Worm (Caenorhabditis elegans) whole organism, early embryonic: ENCODE data around the gene K02D10.3.

Experiments used
- ama-1 ChIP-seq: fragments of 150-350 bp; optimal IDR thresholded peaks from 2 replicates; lab custom pipeline; 2014
- ceh-36 ChIP-seq: sonication (generic microtip); optimal IDR thresholded peaks from 2 replicates; lab custom pipeline; 2016; ENCODE audit warnings: missing genetic modification characterization, inconsistent platforms, missing compliant biosample characterization
- ets-7 ChIP-seq: sonication (generic microtip); optimal IDR thresholded peaks from 2 replicates; lab custom pipeline; 2016; ENCODE audit warnings: missing genotype, missing genetic modification characterization, missing compliant biosample characterization
- flt-1 ChIP-seq: fragments of 200-800 bp; sonication (Bioruptor generic); IDR thresholded peaks from 2 replicates; pipeline ENCODE4 v1.3.6; 2022; ENCODE audit warnings: missing genetic modification characterization, missing compliant biosample characterization
- hmbx-1 ChIP-seq: sonication (generic microtip); optimal IDR thresholded peaks from 2 replicates; lab custom pipeline; 2016; ENCODE audit warnings: mild to moderate bottlenecking, missing genetic modification characterization, missing compliant biosample characterization
- hmg-4 ChIP-seq: fragments of 200-800 bp; sonication (Bioruptor generic); optimal IDR thresholded peaks from 2 replicates; lab custom pipeline; 2018; ENCODE audit warnings: mild to moderate bottlenecking, missing genetic modification characterization, missing compliant biosample characterization
- scrt-1 ChIP-seq: fragments of 200-800 bp; sonication (Bioruptor generic); IDR thresholded peaks from 2 replicates; pipeline ENCODE4 v1.3.6; 2022; ENCODE audit warnings: missing genetic modification characterization, missing compliant biosample characterization
- sea-1 ChIP-seq: fragments of 200-800 bp; sonication (Bioruptor generic); conservative IDR thresholded peaks from 2 replicates; pipeline ENCODE4 v1.3.6; 2022; ENCODE audit warnings: missing genetic modification characterization, missing compliant biosample characterization

DNA sequence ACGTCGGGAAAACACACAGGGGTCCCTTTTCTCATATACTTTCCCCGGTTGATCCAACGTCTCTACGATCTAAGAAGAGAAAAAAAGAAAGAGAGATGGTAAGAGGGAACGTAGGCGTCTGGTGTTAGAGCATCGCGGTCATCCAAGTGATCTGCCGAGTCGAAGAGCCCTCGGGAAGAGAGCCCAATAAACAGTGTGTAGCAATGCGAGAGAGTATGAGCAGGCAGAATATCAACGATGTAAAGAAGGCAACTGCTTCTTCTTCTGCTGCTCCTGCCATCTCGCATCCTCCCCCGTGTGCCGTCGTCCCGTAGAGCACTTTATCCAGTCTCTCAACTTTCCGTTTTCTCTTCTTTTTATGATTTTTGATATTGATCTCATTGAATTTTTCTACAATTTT, 43.9 kb upstream of the K02D10.3 start:
- TF ChIP-seq sea-1 (GFP tag; lab: Robert Waterston, UW) (no peak), hmbx-1 (no peak), ceh-36 (tag; lab: Kevin White, UChicago) (no peak), hmg-4 (GFP tag; lab: Kevin White, UChicago) (no peak), ets-7 (no peak), flt-1 (GFP tag; lab: Robert Waterston, UW) (no peak), scrt-1 (GFP tag; lab: Robert Waterston, UW) (no peak), ama-1 (lab: Kevin White, UChicago) (no peak)
